Fruit fly (Drosophila melanogaster) whole organism, embryonic: Measurements from ENCODE around the gene Eato.

ENCODE experiments used
- B-H1 ChIP-seq: fragments of 200-800 bp; sonication (Bioruptor generic); IDR thresholded peaks from 3 replicates; pipeline ENCODE4 v1.3.6; 2022; ENCODE audit warnings: missing biosample characterization, missing genetic modification characterization
- BEAF-32 ChIP-seq: fragments of 200-800 bp; sonication (Bioruptor generic); optimal IDR thresholded peaks from 3 replicates; lab custom pipeline; 2017; ENCODE audit warnings: missing biosample characterization, missing genetic modification characterization, mild to moderate bottlenecking, moderate library complexity, missing genetic modification reagents
- CG10366 ChIP-seq: fragments of 200-800 bp; sonication (Bioruptor generic); IDR thresholded peaks from 2 replicates; pipeline ENCODE4 v1.3.6; 2022; ENCODE audit warnings: missing biosample characterization, missing genetic modification characterization
- CG10431 ChIP-seq: fragments of 200-800 bp; sonication (Bioruptor generic); optimal IDR thresholded peaks from 3 replicates; lab custom pipeline; 2018; ENCODE audit warnings: missing biosample characterization, mild to moderate bottlenecking, missing genetic modification characterization
- CG12155 ChIP-seq: fragments of 200-800 bp; sonication (Bioruptor generic); optimal IDR thresholded peaks from 3 replicates; lab custom pipeline; 2016; ENCODE audit warnings: missing biosample characterization, missing genetic modification characterization
- CG12659 ChIP-seq: fragments of 200-800 bp; sonication (Bioruptor generic); optimal IDR thresholded peaks from 3 replicates; lab custom pipeline; 2017; ENCODE audit warnings: mild to moderate bottlenecking, missing biosample characterization, missing genetic modification reagents, missing genetic modification characterization
- CG14667 ChIP-seq: fragments of 200-800 bp; sonication (Bioruptor generic); IDR thresholded peaks from 2 replicates; pipeline ENCODE4 v1.3.6; 2022; ENCODE audit warnings: missing biosample characterization, missing genetic modification characterization
- CG17328 ChIP-seq: fragments of 200-800 bp; sonication (Bioruptor generic); IDR thresholded peaks from 2 replicates; pipeline ENCODE4 v1.3.6; 2022; ENCODE audit warnings: missing biosample characterization, missing genetic modification characterization
- CG17829 ChIP-seq: fragments of 200-800 bp; optimal IDR thresholded peaks from 2 replicates; lab custom pipeline; 2019; ENCODE audit warnings: missing biosample characterization, mild to moderate bottlenecking, missing genetic modification characterization, moderate library complexity
- CG3847 ChIP-seq: fragments of 200-800 bp; sonication (Bioruptor generic); IDR thresholded peaks from 2 replicates; pipeline ENCODE4 v1.3.6; 2022; ENCODE audit warnings: missing biosample characterization, missing genetic modification characterization
- CG4282 ChIP-seq: fragments of 200-800 bp; sonication (Bioruptor generic); optimal IDR thresholded peaks from 2 replicates; lab custom pipeline; 2016; ENCODE audit warnings: missing biosample characterization, missing genetic modification characterization
- CG7271 ChIP-seq: fragments of 200-800 bp; sonication (Bioruptor generic); optimal IDR thresholded peaks from 2 replicates; lab custom pipeline; 2018; ENCODE audit warnings: missing biosample characterization, mild to moderate bottlenecking, missing genetic modification characterization, moderate library complexity
- CG7745 ChIP-seq: fragments of 200-800 bp; sonication (Bioruptor generic); optimal IDR thresholded peaks from 2 replicates; lab custom pipeline; 2018; ENCODE audit warnings: missing biosample characterization, mild to moderate bottlenecking, missing genetic modification characterization, moderate library complexity
- CG7839 ChIP-seq: fragments of 200-800 bp; sonication (Bioruptor generic); optimal IDR thresholded peaks from 3 replicates; lab custom pipeline; 2018; ENCODE audit warnings: missing biosample characterization, mild to moderate bottlenecking, missing genetic modification characterization, moderate library complexity
- CG7928 ChIP-seq: fragments of 200-800 bp; sonication (Bioruptor generic); optimal IDR thresholded peaks from 2 replicates; lab custom pipeline; 2017; ENCODE audit warnings: missing biosample characterization, mild to moderate bottlenecking, missing genetic modification characterization
- CG7987 ChIP-seq: fragments of 200-800 bp; sonication (Bioruptor generic); optimal IDR thresholded peaks from 2 replicates; lab custom pipeline; 2018; ENCODE audit warnings: missing biosample characterization, mild to moderate bottlenecking, missing genetic modification characterization, moderate library complexity
- CHES-1-like ChIP-seq: fragments of 200-800 bp; sonication (Bioruptor generic); optimal IDR thresholded peaks from 2 replicates; lab custom pipeline; 2016; ENCODE audit warnings: missing biosample characterization, missing genetic modification characterization
- CTCF ChIP-seq: fragments of 200-800 bp; sonication (Bioruptor generic); optimal IDR thresholded peaks from 2 replicates; lab custom pipeline; 2017; ENCODE audit warnings: missing biosample characterization, mild to moderate bottlenecking, missing genetic modification characterization, moderate library complexity
- D19A ChIP-seq: fragments of 200-800 bp; optimal IDR thresholded peaks from 3 replicates; lab custom pipeline; 2019; ENCODE audit warnings: missing biosample characterization, mild to moderate bottlenecking, missing genetic modification characterization, moderate library complexity
- Dfd ChIP-seq, 2 experiments: fragments of >200 bp; optimal IDR thresholded peaks; 2 replicates each; lab custom pipeline; 2017; ENCODE audit warnings: missing biosample characterization in 2 of 2, missing genetic modification characterization in 2 of 2
- Doc2 ChIP-seq: fragments of 200-800 bp; sonication (Bioruptor generic); IDR thresholded peaks from 2 replicates; pipeline ENCODE4 v1.3.6; 2022; ENCODE audit warnings: missing biosample characterization, missing genetic modification characterization
- E2f2 ChIP-seq: fragments of 200-800 bp; sonication (Bioruptor generic); IDR thresholded peaks from 2 replicates; pipeline ENCODE4 v1.3.6; 2022; ENCODE audit warnings: missing biosample characterization, missing genetic modification characterization
- H2.0 ChIP-seq: fragments of 200-800 bp; sonication (Bioruptor generic); IDR thresholded peaks from 2 replicates; pipeline ENCODE4 v1.3.6; 2022; ENCODE audit warnings: missing biosample characterization, missing genetic modification characterization
- HLH3B ChIP-seq: fragments of 200-800 bp; sonication (Bioruptor generic); IDR thresholded peaks from 2 replicates; pipeline ENCODE4 v1.3.6; 2022; ENCODE audit warnings: missing biosample characterization, missing genetic modification characterization
- HLHmδ ChIP-seq: fragments of 200-800 bp; sonication (Bioruptor generic); optimal IDR thresholded peaks from 2 replicates; lab custom pipeline; 2018; ENCODE audit warnings: missing biosample characterization, mild to moderate bottlenecking, missing genetic modification characterization, moderate library complexity
- Hand ChIP-seq: fragments of 200-800 bp; sonication (Bioruptor generic); optimal IDR thresholded peaks from 2 replicates; lab custom pipeline; 2017; ENCODE audit warnings: mild to moderate bottlenecking, missing biosample characterization, missing genetic modification reagents, missing genetic modification characterization
- Jarid2 ChIP-seq: fragments of 200-800 bp; sonication (Bioruptor generic); optimal IDR thresholded peaks from 3 replicates; lab custom pipeline; 2017; ENCODE audit warnings: mild to moderate bottlenecking, missing biosample characterization, missing genetic modification reagents, missing genetic modification characterization
- Neu2 ChIP-seq: fragments of 200-800 bp; sonication (Bioruptor generic); optimal IDR thresholded peaks from 3 replicates; lab custom pipeline; 2016; ENCODE audit warnings: missing biosample characterization, missing genetic modification characterization, borderline replicate concordance
- Nf-YA ChIP-seq: fragments of 200-800 bp; sonication (Bioruptor generic); IDR thresholded peaks from 2 replicates; pipeline ENCODE4 v1.3.6; 2022; ENCODE audit warnings: missing biosample characterization, missing genetic modification characterization
- Sin3A ChIP-seq: fragments of >200 bp; optimal IDR thresholded peaks from 2 replicates; lab custom pipeline; 2018
- Sry-δ ChIP-seq: fragments of 200-800 bp; sonication (Bioruptor generic); optimal IDR thresholded peaks from 2 replicates; lab custom pipeline; 2016; ENCODE audit warnings: missing biosample characterization, missing genetic modification characterization
- ara ChIP-seq: fragments of 200-800 bp; sonication (Bioruptor generic); IDR thresholded peaks from 2 replicates; pipeline ENCODE4 v1.3.6; 2022; ENCODE audit warnings: missing biosample characterization, missing genetic modification characterization
- bowl ChIP-seq: fragments of 200-800 bp; sonication (Bioruptor generic); IDR thresholded peaks from 2 replicates; pipeline ENCODE4 v1.3.6; 2022; ENCODE audit warnings: missing biosample characterization, missing genetic modification characterization
- cad ChIP-seq: fragments of >200 bp; optimal IDR thresholded peaks from 2 replicates; lab custom pipeline; 2017; ENCODE audit warnings: missing biosample characterization, missing genetic modification characterization
- cas ChIP-seq: fragments of 200-800 bp; sonication (Bioruptor generic); IDR thresholded peaks from 2 replicates; pipeline ENCODE4 v1.3.6; 2022; ENCODE audit warnings: missing biosample characterization, missing genetic modification characterization
- dan ChIP-seq: fragments of 200-800 bp; sonication (Bioruptor generic); IDR thresholded peaks from 2 replicates; pipeline ENCODE4 v1.3.6; 2022; ENCODE audit warnings: missing biosample characterization, missing genetic modification characterization
- esg ChIP-seq: fragments of 200-800 bp; sonication (Bioruptor generic); conservative IDR thresholded peaks from 2 replicates; pipeline ENCODE4 v1.3.6; 2022; ENCODE audit warnings: missing biosample characterization, missing genetic modification characterization
- eyg ChIP-seq: fragments of 200-800 bp; sonication (Bioruptor generic); optimal IDR thresholded peaks from 3 replicates; lab custom pipeline; 2016; ENCODE audit warnings: missing biosample characterization, missing genetic modification characterization
- gce ChIP-seq: fragments of 200-800 bp; sonication (Bioruptor generic); IDR thresholded peaks from 3 replicates; pipeline ENCODE4 v1.3.6; 2022; ENCODE audit warnings: missing biosample characterization, missing genetic modification characterization
- gem ChIP-seq: fragments of 200-800 bp; sonication (Bioruptor generic); optimal IDR thresholded peaks from 2 replicates; lab custom pipeline; 2019; ENCODE audit warnings: missing biosample characterization, mild to moderate bottlenecking, missing genetic modification characterization, moderate library complexity
- h ChIP-seq: fragments of >200 bp; optimal IDR thresholded peaks from 2 replicates; lab custom pipeline; 2017
- hkb ChIP-seq, 2 experiments: fragments of 200-800 bp in 1 of 2; fragments of >200 bp in 1 of 2; sonication (Bioruptor generic) in 1 of 2; IDR thresholded peaks in 1 of 2; optimal IDR thresholded peaks in 1 of 2; 2 replicates each; pipeline versions ENCODE4 v1.3.6 to Lab custom; 2017 to 2022; ENCODE audit warnings: missing biosample characterization in 1 of 2, missing genetic modification characterization in 1 of 2
- jigr1 ChIP-seq: fragments of 200-800 bp; sonication (Bioruptor generic); IDR thresholded peaks from 3 replicates; pipeline ENCODE4 v1.3.6; 2022; ENCODE audit warnings: missing biosample characterization, missing genetic modification characterization
- jumu ChIP-seq: fragments of 200-800 bp; sonication (Bioruptor generic); optimal IDR thresholded peaks from 3 replicates; lab custom pipeline; 2016; ENCODE audit warnings: missing biosample characterization, missing genetic modification characterization
- kay ChIP-seq: fragments of 200-800 bp; sonication (Bioruptor generic); optimal IDR thresholded peaks from 2 replicates; lab custom pipeline; 2016; ENCODE audit warnings: missing biosample characterization, missing genetic modification characterization
- lbe ChIP-seq: fragments of 200-800 bp; sonication (Bioruptor generic); optimal IDR thresholded peaks from 2 replicates; lab custom pipeline; 2016; ENCODE audit warnings: missing biosample characterization, mild to moderate bottlenecking, missing genetic modification characterization
- lov ChIP-seq, 2 experiments: fragments of 200-800 bp in 1 of 2; fragments of >200 bp in 1 of 2; sonication (Bioruptor generic) in 1 of 2; IDR thresholded peaks in 1 of 2; optimal IDR thresholded peaks in 1 of 2; 2 replicates in 1 of 2; 3 replicates in 1 of 2; pipeline versions ENCODE4 v1.3.6 to Lab custom; 2017 to 2022; ENCODE audit warnings: missing biosample characterization in 1 of 2, missing genetic modification characterization in 1 of 2
- p53 ChIP-seq: fragments of 200-800 bp; sonication (Bioruptor generic); optimal IDR thresholded peaks from 2 replicates; lab custom pipeline; 2016; ENCODE audit warnings: missing biosample characterization, missing genetic modification characterization
- slbo ChIP-seq: fragments of 200-800 bp; sonication (Bioruptor generic); IDR thresholded peaks from 2 replicates; pipeline ENCODE4 v1.3.6; 2022; ENCODE audit warnings: missing biosample characterization, missing genetic modification characterization
- ssp ChIP-seq: fragments of 200-800 bp; sonication (Bioruptor generic); IDR thresholded peaks from 2 replicates; pipeline ENCODE4 v1.3.6; 2022; ENCODE audit warnings: missing biosample characterization, missing genetic modification characterization

The Eato gene

dm6 chr2L:13780109-13780947, 3.6 kb upstream of the Eato start, which contains the start of the genes CG9008 and p38b (continued):
- peak; percentile 61 for TF ChIP-seq BEAF-32 (GFP tag; lab: Kevin White, UChicago)
- no peak for TF ChIP-seq cas (GFP tag; lab: Robert Waterston, UW)
- no peak for TF ChIP-seq h (lab: Kevin White, UChicago)
- no peak for TF ChIP-seq cad (GFP tag; lab: Kevin White, UChicago)
- TF ChIP-seq kay (GFP tag; lab: Kevin White, UChicago) = peak; percentile 42
- no peak for TF ChIP-seq Dfd (GFP tag; optimal IDR thresholded peaks at IDR 0.05; lab: Kevin White, UChicago)
- peak; percentile 88 for TF ChIP-seq CG17829 (tag; lab: Kevin White, UChicago)
- peak; percentile 94 for TF ChIP-seq gem (tag; lab: Kevin White, UChicago)
- peak; percentile 37 for TF ChIP-seq Sry-δ (GFP tag; lab: Kevin White, UChicago)
- TF ChIP-seq CG3847 (GFP tag; lab: Robert Waterston, UW) = peak; percentile 57
- TF ChIP-seq jigr1 (GFP tag; lab: Robert Waterston, UW) = no peak
- TF ChIP-seq CG17328 (GFP tag; lab: Robert Waterston, UW) = peak; percentile 22; the same call in 1 of the 2 replicates
- TF ChIP-seq Sin3A (lab: Kevin White, UChicago) = peak; percentile 44
- TF ChIP-seq E2f2 = 0 out of 2 replicates have a peak, but pooled peaks have one; percentile 24
- TF ChIP-seq CG7839 (tag; lab: Kevin White, UChicago) = peak; percentile 93
- TF ChIP-seq dan (GFP tag; lab: Robert Waterston, UW) = no peak
- TF ChIP-seq CG14667 (GFP tag; lab: Robert Waterston, UW) = peak; percentile 5; the same call in 1 of the 2 replicates
- peak; percentile 52 for TF ChIP-seq lbe (GFP tag; lab: Kevin White, UChicago)
- peak; percentile 75 for TF ChIP-seq CG10431 (GFP tag; lab: Kevin White, UChicago)
- TF ChIP-seq lov (optimal IDR thresholded peaks at IDR 0.05; lab: Kevin White, UChicago) = no peak
- TF ChIP-seq lov (GFP tag; IDR thresholded peaks at IDR 0.05; lab: Robert Waterston, UW) = no peak
- no peak for TF ChIP-seq CHES-1-like (GFP tag; lab: Kevin White, UChicago)
- no peak for TF ChIP-seq bowl (GFP tag; lab: Robert Waterston, UW)
- peak; percentile 63 for TF ChIP-seq ssp (GFP tag; lab: Robert Waterston, UW)
- peak; percentile 10; the same call in 1 of the 3 replicates for TF ChIP-seq B-H1 (GFP tag; lab: Robert Waterston, UW)
- no peak for TF ChIP-seq ara (GFP tag; lab: Robert Waterston, UW)
- no peak; the same call in 1 of the 2 replicates for TF ChIP-seq H2.0
- TF ChIP-seq CG4282 (GFP tag; lab: Kevin White, UChicago) = no peak
- TF ChIP-seq CTCF (GFP tag; lab: Kevin White, UChicago) = no peak
- TF ChIP-seq eyg = no peak
- TF ChIP-seq CG7987 (GFP tag; lab: Kevin White, UChicago) = no peak
- TF ChIP-seq Jarid2 (GFP tag; lab: Kevin White, UChicago) = no peak
- peak; percentile 49 for TF ChIP-seq CG7928 (GFP tag; lab: Kevin White, UChicago)
- peak; percentile 65; the same call in 1 of the 2 replicates for TF ChIP-seq HLH3B
- peak; percentile 57; the same call in 1 of the 2 replicates for TF ChIP-seq esg (GFP tag; lab: Robert Waterston, UW)
- no peak for TF ChIP-seq p53 (GFP tag; lab: Kevin White, UChicago)
- peak; percentile 74 for TF ChIP-seq Hand
- TF ChIP-seq slbo (GFP tag; lab: Robert Waterston, UW) = peak; percentile 74
- no peak for TF ChIP-seq hkb (optimal IDR thresholded peaks at IDR 0.05; lab: Kevin White, UChicago)
- peak; percentile 46; the same call in 1 of the 2 replicates for TF ChIP-seq hkb (GFP tag; IDR thresholded peaks at IDR 0.05; lab: Robert Waterston, UW)
- no peak for TF ChIP-seq CG7745 (tag; lab: Kevin White, UChicago)
- TF ChIP-seq Neu2 (GFP tag; lab: Kevin White, UChicago) = no peak
- TF ChIP-seq gce (GFP tag; lab: Robert Waterston, UW) = no peak
- 0 out of 2 replicates have a peak, but pooled peaks have one; percentile 10 for TF ChIP-seq Nf-YA (GFP tag; lab: Robert Waterston, UW)
- TF ChIP-seq CG10366 = peak; percentile 56; the same call in 1 of the 2 replicates
- peak; percentile 73 for TF ChIP-seq CG12155 (GFP tag; lab: Kevin White, UChicago)
- TF ChIP-seq D19A (tag; lab: Kevin White, UChicago) = peak; percentile 99
- TF ChIP-seq CG7271 = no peak
- TF ChIP-seq Doc2 (GFP tag; lab: Robert Waterston, UW) = no peak
- peak; percentile 19 for TF ChIP-seq HLHmδ
- peak; percentile 92 for TF ChIP-seq CG12659 (GFP tag; lab: Kevin White, UChicago)
- TF ChIP-seq jumu = peak; percentile 11
